Fruit fly (Drosophila melanogaster) whole organism, prepupa: Measurements from ENCODE around the gene CG5157.
A peak's percentile ranks its signal among the peaks of the same experiment; 100 is the strongest.

ENCODE experiments used
- Blimp-1 ChIP-seq: fragments of 200-800 bp; sonication (Bioruptor generic); optimal IDR thresholded peaks from 3 replicates; lab custom pipeline; 2017; ENCODE audit warnings: missing biosample characterization, missing genetic modification characterization, mild to moderate bottlenecking, moderate library complexity, missing genetic modification reagents
- CG10631 ChIP-seq: fragments of 200-800 bp; sonication (Bioruptor generic); optimal IDR thresholded peaks from 2 replicates; lab custom pipeline; 2016; ENCODE audit warnings: missing biosample characterization, missing genetic modification characterization
- CG10669 ChIP-seq: fragments of 200-800 bp; sonication (Bioruptor generic); optimal IDR thresholded peaks from 3 replicates; lab custom pipeline; 2018; ENCODE audit warnings: missing biosample characterization, mild to moderate bottlenecking, missing genetic modification characterization, moderate library complexity
- CG11294 ChIP-seq: fragments of 200-800 bp; sonication (Bioruptor generic); IDR thresholded peaks from 2 replicates; pipeline ENCODE4 v1.3.6; 2022; ENCODE audit warnings: missing biosample characterization, missing genetic modification characterization
- CG15336 ChIP-seq: fragments of 200-800 bp; sonication (Bioruptor generic); IDR thresholded peaks from 2 replicates; pipeline ENCODE4 v1.3.6; 2022; ENCODE audit warnings: missing biosample characterization, missing genetic modification characterization
- CG1621 ChIP-seq: fragments of 200-800 bp; sonication (Bioruptor generic); optimal IDR thresholded peaks from 3 replicates; lab custom pipeline; 2018; ENCODE audit warnings: missing biosample characterization, mild to moderate bottlenecking, missing genetic modification characterization
- CG16779 ChIP-seq: fragments of 200-800 bp; sonication (Bioruptor generic); optimal IDR thresholded peaks from 3 replicates; lab custom pipeline; 2017; ENCODE audit warnings: missing biosample characterization, mild to moderate bottlenecking, missing genetic modification characterization
- CG3032 ChIP-seq: fragments of 200-800 bp; optimal IDR thresholded peaks from 2 replicates; lab custom pipeline; 2019; ENCODE audit warnings: missing biosample characterization, mild to moderate bottlenecking, missing genetic modification characterization, moderate library complexity
- CG32006 ChIP-seq: fragments of 200-800 bp; sonication (Bioruptor generic); optimal IDR thresholded peaks from 3 replicates; lab custom pipeline; 2017; ENCODE audit warnings: missing biosample characterization, mild to moderate bottlenecking, missing genetic modification characterization
- CG34406 ChIP-seq: fragments of 200-800 bp; sonication (Bioruptor generic); optimal IDR thresholded peaks from 3 replicates; lab custom pipeline; 2016; ENCODE audit warnings: missing biosample characterization, missing genetic modification characterization
- CG3919 ChIP-seq: fragments of 200-800 bp; sonication (Bioruptor generic); optimal IDR thresholded peaks from 3 replicates; lab custom pipeline; 2016; ENCODE audit warnings: missing biosample characterization, missing genetic modification characterization
- CG6163 ChIP-seq: fragments of 200-800 bp; sonication (Bioruptor generic); IDR thresholded peaks from 3 replicates; pipeline ENCODE4 v1.3.6; 2022; ENCODE audit warnings: missing biosample characterization, missing genetic modification characterization
- CG6276 ChIP-seq: fragments of 200-800 bp; sonication (Bioruptor generic); optimal IDR thresholded peaks from 2 replicates; lab custom pipeline; 2017; ENCODE audit warnings: missing biosample characterization, mild to moderate bottlenecking, missing genetic modification characterization
- CG6792 ChIP-seq: fragments of 200-800 bp; sonication (Bioruptor generic); optimal IDR thresholded peaks from 3 replicates; lab custom pipeline; 2016; ENCODE audit warnings: missing biosample characterization, missing genetic modification characterization
- CG6854 ChIP-seq: fragments of 200-800 bp; sonication (Bioruptor generic); optimal IDR thresholded peaks from 2 replicates; lab custom pipeline; 2017; ENCODE audit warnings: missing biosample characterization, mild to moderate bottlenecking, missing genetic modification characterization
- CG7368 ChIP-seq: fragments of 200-800 bp; sonication (Bioruptor generic); optimal IDR thresholded peaks from 3 replicates; lab custom pipeline; 2016; ENCODE audit warnings: missing biosample characterization, missing genetic modification characterization
- CG8119 ChIP-seq: fragments of 200-800 bp; sonication (Bioruptor generic); IDR thresholded peaks from 3 replicates; pipeline ENCODE4 v1.3.6; 2022; ENCODE audit warnings: missing biosample characterization, missing genetic modification characterization
- CG9139 ChIP-seq: fragments of 200-800 bp; sonication (Bioruptor generic); optimal IDR thresholded peaks from 3 replicates; lab custom pipeline; 2017; ENCODE audit warnings: missing biosample characterization, mild to moderate bottlenecking, missing genetic modification characterization
- Eip75B ChIP-seq: fragments of 200-800 bp; sonication (Bioruptor generic); optimal IDR thresholded peaks from 3 replicates; lab custom pipeline; 2016; ENCODE audit warnings: missing biosample characterization, missing genetic modification characterization
- Eip78C ChIP-seq: fragments of 200-800 bp; sonication (Bioruptor generic); peaks from one replicate; lab custom pipeline; 2016; ENCODE audit warnings: missing biosample characterization, missing genetic modification characterization
- Eip93F ChIP-seq: fragments of 200-800 bp; sonication (Bioruptor generic); optimal IDR thresholded peaks from 2 replicates; lab custom pipeline; 2016; ENCODE audit warnings: missing biosample characterization, mild to moderate bottlenecking, missing genetic modification characterization
- Ets96B ChIP-seq: fragments of 200-800 bp; optimal IDR thresholded peaks from 2 replicates; lab custom pipeline; 2019; ENCODE audit warnings: missing biosample characterization, mild to moderate bottlenecking, missing genetic modification characterization, moderate library complexity
- Gug ChIP-seq: fragments of 200-800 bp; sonication (Bioruptor generic); IDR thresholded peaks from 2 replicates; pipeline ENCODE4 v1.3.6; 2022; ENCODE audit warnings: missing biosample characterization, missing genetic modification characterization
- Hr39 ChIP-seq: fragments of 200-800 bp; sonication (Bioruptor generic); optimal IDR thresholded peaks from 2 replicates; lab custom pipeline; 2016; ENCODE audit warnings: missing biosample characterization, missing genetic modification characterization
- Met ChIP-seq: fragments of 200-800 bp; sonication (Bioruptor generic); optimal IDR thresholded peaks from 3 replicates; lab custom pipeline; 2016; ENCODE audit warnings: missing biosample characterization, missing genetic modification characterization
- OdsH ChIP-seq: fragments of 200-800 bp; sonication (Bioruptor generic); optimal IDR thresholded peaks from 3 replicates; lab custom pipeline; 2016; ENCODE audit warnings: missing biosample characterization, missing genetic modification characterization
- Sox102F ChIP-seq: fragments of 200-800 bp; sonication (Bioruptor generic); optimal IDR thresholded peaks from 2 replicates; lab custom pipeline; 2016; ENCODE audit warnings: missing biosample characterization, mild to moderate bottlenecking, missing genetic modification characterization
- Sox14 ChIP-seq: fragments of 200-800 bp; sonication (Bioruptor generic); optimal IDR thresholded peaks from 3 replicates; lab custom pipeline; 2016; ENCODE audit warnings: missing biosample characterization, missing genetic modification characterization
- achi ChIP-seq: fragments of 200-800 bp; sonication (Bioruptor generic); optimal IDR thresholded peaks from 3 replicates; lab custom pipeline; 2016; ENCODE audit warnings: missing biosample characterization, missing genetic modification characterization
- acj6 ChIP-seq: fragments of 200-800 bp; sonication (Bioruptor generic); optimal IDR thresholded peaks from 3 replicates; lab custom pipeline; 2016; ENCODE audit warnings: missing biosample characterization, missing genetic modification characterization
- cyc ChIP-seq: fragments of 200-800 bp; sonication (Bioruptor generic); optimal IDR thresholded peaks from 3 replicates; lab custom pipeline; 2016; ENCODE audit warnings: missing biosample characterization, missing genetic modification characterization
- dac ChIP-seq: fragments of 200-800 bp; sonication (Bioruptor generic); optimal IDR thresholded peaks from 2 replicates; lab custom pipeline; 2017; ENCODE audit warnings: missing biosample characterization, mild to moderate bottlenecking, missing genetic modification characterization
- dsx ChIP-seq: fragments of 200-800 bp; optimal IDR thresholded peaks from 3 replicates; lab custom pipeline; 2019; ENCODE audit warnings: missing biosample characterization, mild to moderate bottlenecking, missing genetic modification characterization, moderate library complexity; ENCODE audit not compliant: poor library complexity, severe bottlenecking
- eg ChIP-seq: fragments of 200-800 bp; sonication (Bioruptor generic); IDR thresholded peaks from 3 replicates; pipeline ENCODE4 v1.3.6; 2022; ENCODE audit warnings: missing biosample characterization, missing genetic modification characterization
- esn ChIP-seq: fragments of 200-800 bp; sonication (Bioruptor generic); optimal IDR thresholded peaks from 2 replicates; lab custom pipeline; 2016; ENCODE audit warnings: missing biosample characterization, mild to moderate bottlenecking, missing genetic modification characterization, moderate library complexity
- fd59A ChIP-seq: fragments of 200-800 bp; sonication (Bioruptor generic); optimal IDR thresholded peaks from 2 replicates; lab custom pipeline; 2017; ENCODE audit warnings: missing biosample characterization, mild to moderate bottlenecking, missing genetic modification characterization, missing genetic modification reagents
- fd85E ChIP-seq: fragments of 200-800 bp; sonication (Bioruptor generic); optimal IDR thresholded peaks from 3 replicates; lab custom pipeline; 2016; ENCODE audit warnings: missing biosample characterization, missing genetic modification characterization
- fkh ChIP-seq: fragments of 200-800 bp; sonication (Bioruptor generic); optimal IDR thresholded peaks from 3 replicates; lab custom pipeline; 2017; ENCODE audit warnings: missing biosample characterization, mild to moderate bottlenecking, missing genetic modification characterization, moderate library complexity
- net ChIP-seq: fragments of 200-800 bp; sonication (Bioruptor generic); optimal IDR thresholded peaks from 3 replicates; lab custom pipeline; 2016; ENCODE audit warnings: missing biosample characterization, missing genetic modification characterization
- salr ChIP-seq, 2 experiments: fragments of 200-800 bp; sonication (Bioruptor generic); optimal IDR thresholded peaks; 3 replicates each; lab custom pipeline; 2016 to 2018; ENCODE audit warnings: missing biosample characterization in 2 of 2, missing genetic modification characterization in 2 of 2, mild to moderate bottlenecking in 1 of 2
- ss ChIP-seq, 2 experiments: fragments of 200-800 bp; sonication (Bioruptor generic); optimal IDR thresholded peaks; 2 replicates in 1 of 2; 3 replicates in 1 of 2; lab custom pipeline; 2017 to 2018; ENCODE audit warnings: mild to moderate bottlenecking in 2 of 2, missing biosample characterization in 2 of 2, missing genetic modification characterization in 2 of 2, moderate library complexity in 1 of 2
- topi ChIP-seq: fragments of 200-800 bp; sonication (Bioruptor generic); optimal IDR thresholded peaks from 3 replicates; lab custom pipeline; 2016; ENCODE audit warnings: missing biosample characterization, missing genetic modification characterization

The CG5157 gene

DNA sequence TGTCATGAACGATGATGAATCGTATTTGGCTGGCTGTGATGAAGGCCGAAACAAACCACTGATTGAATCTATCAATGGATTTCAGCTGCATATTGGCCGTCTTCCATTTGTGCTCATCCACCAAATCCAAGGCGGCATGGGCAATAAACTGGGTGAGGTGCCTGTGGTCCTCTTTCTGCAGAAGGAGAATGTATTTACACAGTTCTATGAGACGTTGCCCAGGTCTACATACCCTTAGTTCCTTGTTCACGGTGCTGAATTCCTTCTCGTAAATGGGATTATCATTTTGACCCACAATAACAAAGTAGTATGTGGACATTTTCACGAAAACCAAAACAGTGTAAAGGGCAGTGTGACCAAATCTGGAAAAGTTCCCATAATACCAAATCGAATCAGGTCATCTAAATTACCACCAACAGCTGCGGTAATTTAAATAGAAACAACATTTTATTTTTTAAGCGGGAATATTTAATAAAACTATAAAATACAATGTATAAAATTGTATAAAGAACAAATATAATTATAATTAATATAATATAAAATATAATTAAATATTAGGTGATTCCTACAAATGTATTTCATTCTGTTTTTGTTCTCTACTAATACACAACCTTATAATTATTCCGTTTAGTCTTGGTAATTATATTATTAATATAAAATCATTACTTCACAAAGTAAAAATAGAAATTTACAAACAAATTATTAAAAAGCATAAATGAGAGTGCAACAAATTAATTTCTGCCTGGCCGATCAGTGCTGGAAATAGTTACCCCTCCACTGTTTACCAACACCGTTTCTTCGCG, 6.2 kb downstream of the CG5157 start, which contains the start of the genes Trs20 and elg1 (continued):
- peak; percentile 30 for TF ChIP-seq Sox14 (GFP tag; lab: Kevin White, UChicago)
- no peak for TF ChIP-seq Sox102F (GFP tag; lab: Kevin White, UChicago)
- TF ChIP-seq CG34406 (GFP tag; lab: Kevin White, UChicago): peak; percentile 56
- TF ChIP-seq Eip75B (GFP tag; lab: Kevin White, UChicago): no peak
- no peak for TF ChIP-seq CG3919 (GFP tag; lab: Kevin White, UChicago)
- peak; percentile 19 for TF ChIP-seq topi (GFP tag; lab: Kevin White, UChicago)
- no peak for TF ChIP-seq fd85E (GFP tag; lab: Kevin White, UChicago)
- no peak for TF ChIP-seq fkh (GFP tag; lab: Kevin White, UChicago)
- TF ChIP-seq CG7368 (GFP tag; lab: Kevin White, UChicago): no peak
- TF ChIP-seq ss (GFP tag; optimal IDR thresholded peaks at IDR 0.05; lab: Kevin White, UChicago): peak in 1 of 2 experiments; percentile 62
- TF ChIP-seq salr (GFP tag; optimal IDR thresholded peaks at IDR 0.05; lab: Kevin White, UChicago): no peak
- no peak for TF ChIP-seq CG16779 (tag; lab: Kevin White, UChicago)
- TF ChIP-seq CG6792 (GFP tag; lab: Kevin White, UChicago): peak; percentile 41
- TF ChIP-seq Blimp-1 (GFP tag; lab: Kevin White, UChicago): no peak
- peak; percentile 52 for TF ChIP-seq acj6 (GFP tag; lab: Kevin White, UChicago)
- no peak for TF ChIP-seq CG11294 (GFP tag; lab: Robert Waterston, UW)
- peak; percentile 11 for TF ChIP-seq cyc (GFP tag; lab: Kevin White, UChicago)
- TF ChIP-seq CG32006 (GFP tag; lab: Kevin White, UChicago): no peak
- no peak for TF ChIP-seq Hr39 (GFP tag; lab: Kevin White, UChicago)
- no peak for TF ChIP-seq CG6276 (GFP tag; lab: Kevin White, UChicago)
- TF ChIP-seq dac (GFP tag; lab: Kevin White, UChicago): no peak
- peak; percentile 47 for TF ChIP-seq Ets96B (tag; lab: Kevin White, UChicago)
- no peak for TF ChIP-seq CG1621 (tag; lab: Kevin White, UChicago)
- TF ChIP-seq dsx (GFP tag; lab: Kevin White, UChicago): peak; percentile 88
- TF ChIP-seq esn: peak; percentile 58
- TF ChIP-seq CG10669 (GFP tag; lab: Kevin White, UChicago): no peak
- TF ChIP-seq CG6854 (GFP tag; lab: Kevin White, UChicago): peak; percentile 31
- no peak for TF ChIP-seq Eip78C (GFP tag; lab: Kevin White, UChicago)
- peak; percentile 23; the same call in 1 of the 2 replicates for TF ChIP-seq Gug (GFP tag; lab: Robert Waterston, UW)
- no peak for TF ChIP-seq net
- TF ChIP-seq CG10631 (GFP tag; lab: Kevin White, UChicago): peak; percentile 18
- TF ChIP-seq achi (GFP tag; lab: Kevin White, UChicago): no peak
- no peak for TF ChIP-seq fd59A
- TF ChIP-seq, all 60 proteins: peak for 20

DNA sequence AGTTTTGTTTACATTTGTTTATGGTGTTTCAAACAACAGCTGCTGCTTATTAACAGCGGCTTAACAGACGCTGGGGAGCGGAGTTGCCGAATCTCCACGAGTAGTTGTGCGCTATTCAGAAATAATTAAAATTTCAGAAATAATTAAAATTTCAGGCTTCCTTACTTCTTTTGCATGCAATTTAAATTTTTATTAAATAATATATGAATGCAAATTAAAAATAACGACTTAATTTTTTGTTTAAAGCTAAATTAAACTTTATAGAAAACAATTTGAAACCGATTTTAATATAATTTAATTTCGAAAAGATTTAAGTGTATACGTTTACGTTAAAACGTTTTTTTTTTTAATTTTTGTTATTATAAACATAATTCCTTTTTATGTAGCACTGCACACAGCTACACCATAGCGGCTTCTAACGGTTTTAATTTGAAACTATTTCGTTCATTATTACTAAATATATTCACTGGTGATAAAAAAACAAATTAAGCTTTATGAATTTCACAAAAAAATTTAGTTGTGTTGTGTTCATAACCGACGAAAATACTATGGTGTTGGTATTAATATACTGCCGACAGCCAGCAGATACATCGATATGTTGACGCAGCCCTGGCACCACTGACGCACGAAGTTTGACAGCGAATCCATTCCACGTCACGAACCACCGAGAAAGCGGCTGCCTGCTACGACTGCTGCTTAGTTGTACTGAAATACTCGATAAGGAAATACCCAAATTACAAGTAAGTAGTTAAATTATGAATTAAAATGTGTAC, 8.5 kb downstream of the CG5157 start, which contains the start of gene SsRbeta:
TSS of gene SsRbeta (plus strand) at position 645 of the 773 bp plus-strand sequence.
- no peak for TF ChIP-seq Blimp-1 (GFP tag; lab: Kevin White, UChicago)
- TF ChIP-seq CG15336: peak; percentile 41
- peak; percentile 38 for TF ChIP-seq acj6 (GFP tag; lab: Kevin White, UChicago)
- TF ChIP-seq eg (GFP tag; lab: Robert Waterston, UW): peak; percentile 63
- TF ChIP-seq Eip78C (GFP tag; lab: Kevin White, UChicago): peak; percentile 75
- TF ChIP-seq CG10631 (GFP tag; lab: Kevin White, UChicago): peak; percentile 18
- no peak for TF ChIP-seq CG9139
- TF ChIP-seq OdsH: peak; percentile 43
- no peak for TF ChIP-seq CG7368 (GFP tag; lab: Kevin White, UChicago)
- TF ChIP-seq Gug (GFP tag; lab: Robert Waterston, UW): peak; percentile 33
- TF ChIP-seq Met (GFP tag; lab: Kevin White, UChicago): peak; percentile 26
- TF ChIP-seq CG3032: peak; percentile 13
- peak; percentile 19 for TF ChIP-seq CG8119 (GFP tag; lab: Robert Waterston, UW)
- peak; percentile 19 for TF ChIP-seq esn
- TF ChIP-seq CG1621 (tag; lab: Kevin White, UChicago): no peak
- TF ChIP-seq CG6163 (GFP tag; lab: Robert Waterston, UW): peak; percentile 20
- TF ChIP-seq fkh (GFP tag; lab: Kevin White, UChicago): peak; percentile 51
- TF ChIP-seq achi (GFP tag; lab: Kevin White, UChicago): peak; percentile 100
- TF ChIP-seq salr (GFP tag; optimal IDR thresholded peaks at IDR 0.05; lab: Kevin White, UChicago): no peak
- TF ChIP-seq Eip93F (GFP tag; lab: Kevin White, UChicago): peak; percentile 78
